Worm (Caenorhabditis elegans): Measurements from ENCODE around the gene F40F12.3.
A peak's percentile ranks its signal among the peaks of the same experiment; 100 is the strongest.

DNA sequence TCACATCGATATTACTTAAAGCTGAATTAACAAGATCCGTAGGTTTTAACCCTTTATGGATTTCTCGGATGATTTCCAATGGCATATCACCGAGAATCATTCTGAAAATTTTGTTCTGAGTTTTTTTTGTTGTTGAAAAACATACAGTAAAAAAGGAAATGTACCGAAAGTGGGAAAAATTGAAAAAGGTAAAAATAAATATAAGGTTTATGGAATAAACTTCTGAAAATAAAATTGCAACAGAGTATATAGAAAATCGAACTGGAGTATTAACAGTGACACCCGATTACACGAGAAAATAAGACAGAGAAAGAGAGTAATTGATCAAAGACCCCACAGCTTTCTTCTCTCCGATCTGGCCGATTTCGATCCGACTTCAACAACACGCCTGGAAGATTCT is 31.2 kb upstream of the F40F12.3 start, which contains the start of gene K03H1.11:
- TF ChIP-seq nhr-28 (tag; optimal IDR thresholded peaks at IDR 0.05) (no peak), lin-13 (GFP tag; optimal IDR thresholded peaks at IDR 0.05) (no peak), nhr-11 (tag; optimal IDR thresholded peaks at IDR 0.05) (no peak), aha-1 (tag) (no peak), unc-39 (tag; optimal IDR thresholded peaks at IDR 0.05) (no peak), F44E2.7 (GFP tag; IDR thresholded peaks at IDR 0.05) (no peak), fos-1 (tag; optimal IDR thresholded peaks at IDR 0.05) (no peak), mdl-1 (tag; optimal IDR thresholded peaks at IDR 0.05) (no peak), aly-2 (tag; optimal IDR thresholded peaks at IDR 0.05) (no peak), egl-27 (tag; optimal IDR thresholded peaks at IDR 0.05) (no peak), unc-130 (GFP tag; optimal IDR thresholded peaks at IDR 0.05) (no peak), dmd-9 (GFP tag; IDR thresholded peaks at IDR 0.05) (no peak), ama-1 (optimal IDR thresholded peaks at IDR 0.05) (no peak), unc-62 (GFP tag; optimal IDR thresholded peaks at IDR 0.05 in 1 of 2) (peak in 1 of 2 experiments; percentile 31), unc-62 (tag; optimal IDR thresholded peaks at IDR 0.05) (no peak)
